Worm (Caenorhabditis elegans) whole organism, L3 larva: Measurements from ENCODE around the gene F09G2.2.

Experiments used
- R02D3.7 ChIP-seq: fragments of 150-350 bp; optimal IDR thresholded peaks from 2 replicates; lab custom pipeline; 2014; ENCODE audit warnings: missing biosample characterization, missing genetic modification characterization
- ceh-16 ChIP-seq: sonication (generic microtip); optimal IDR thresholded peaks from 2 replicates; lab custom pipeline; 2017; ENCODE audit warnings: missing biosample characterization, missing genetic modification characterization
- ceh-82 ChIP-seq: fragments of 150-350 bp; optimal IDR thresholded peaks from 2 replicates; lab custom pipeline; 2014; ENCODE audit warnings: missing biosample characterization, missing genetic modification characterization
- ceh-9 ChIP-seq: sonication (generic microtip); optimal IDR thresholded peaks from 2 replicates; lab custom pipeline; 2018; ENCODE audit warnings: missing biosample characterization, missing genetic modification characterization
- daf-12 ChIP-seq: fragments of 150-350 bp; optimal IDR thresholded peaks from 2 replicates; lab custom pipeline; 2014; ENCODE audit warnings: missing biosample characterization, missing genetic modification reagents, missing genetic modification characterization
- egl-27 ChIP-seq: sonication (generic microtip); optimal IDR thresholded peaks from 4 replicates; lab custom pipeline; 2017; ENCODE audit warnings: missing biosample characterization, missing genetic modification reagents, missing genetic modification characterization
- egl-5 ChIP-seq: fragments of 150-350 bp; optimal IDR thresholded peaks from 2 replicates; lab custom pipeline; 2017; ENCODE audit warnings: missing biosample characterization, missing genetic modification reagents, missing genetic modification characterization, inconsistent platforms
- elt-1 ChIP-seq: fragments of 150-350 bp; optimal IDR thresholded peaks from 2 replicates; lab custom pipeline; 2014; ENCODE audit warnings: missing biosample characterization, missing genetic modification characterization
- elt-2 ChIP-seq: sonication (generic microtip); optimal IDR thresholded peaks from 2 replicates; lab custom pipeline; 2016; ENCODE audit warnings: missing genetic modification reagents, mild to moderate bottlenecking, missing genetic modification characterization, missing compliant biosample characterization
- elt-3 ChIP-seq, 3 experiments: fragments of 150-350 bp in 1 of 3; sonication (generic microtip) in 2 of 3; optimal IDR thresholded peaks; 2 replicates in 2 of 3; 4 replicates in 1 of 3; lab custom pipeline; 2014 to 2017; ENCODE audit warnings: missing biosample characterization in 3 of 3, missing genetic modification characterization in 3 of 3
- eor-1 ChIP-seq, 2 experiments: fragments of 150-350 bp; optimal IDR thresholded peaks; 2 replicates each; lab custom pipeline; 2014 to 2018; ENCODE audit warnings: missing biosample characterization in 2 of 2, missing genetic modification characterization in 2 of 2
- fkh-10 ChIP-seq: sonication (generic microtip); optimal IDR thresholded peaks from 2 replicates; lab custom pipeline; 2017; ENCODE audit warnings: missing biosample characterization, missing genetic modification reagents, missing genetic modification characterization
- fos-1 ChIP-seq: fragments of 150-350 bp; optimal IDR thresholded peaks from 2 replicates; lab custom pipeline; 2014; ENCODE audit warnings: missing biosample characterization, missing genetic modification characterization
- jun-1 ChIP-seq: fragments of 150-350 bp; optimal IDR thresholded peaks from 2 replicates; lab custom pipeline; 2014; ENCODE audit warnings: missing biosample characterization, missing genetic modification reagents, missing genetic modification characterization
- lin-15B ChIP-seq: fragments of 150-350 bp; optimal IDR thresholded peaks from 2 replicates; lab custom pipeline; 2014; ENCODE audit warnings: missing biosample characterization, missing genetic modification characterization
- lin-39 ChIP-seq: fragments of 150-350 bp; optimal IDR thresholded peaks from 2 replicates; lab custom pipeline; 2018; ENCODE audit warnings: missing biosample characterization, missing genetic modification reagents, missing genetic modification characterization
- lsy-12 ChIP-seq: sonication (generic microtip); optimal IDR thresholded peaks from 2 replicates; lab custom pipeline; 2016; ENCODE audit warnings: mild to moderate bottlenecking, missing genetic modification characterization, missing compliant biosample characterization
- nfya-1 ChIP-seq: sonication (generic microtip); optimal IDR thresholded peaks from 2 replicates; lab custom pipeline; 2017; ENCODE audit warnings: missing genetic modification characterization, mild to moderate bottlenecking, missing compliant biosample characterization, antibody characterized with exemption, moderate library complexity; ENCODE audit not compliant: insufficient read depth
- nhr-11 ChIP-seq: fragments of 150-350 bp; optimal IDR thresholded peaks from 2 replicates; lab custom pipeline; 2014; ENCODE audit warnings: missing biosample characterization, missing genetic modification characterization
- nhr-12 ChIP-seq: fragments of 150-350 bp; optimal IDR thresholded peaks from 2 replicates; lab custom pipeline; 2014; ENCODE audit warnings: missing biosample characterization, missing genetic modification characterization
- nhr-237 ChIP-seq: fragments of 150-350 bp; optimal IDR thresholded peaks from 2 replicates; lab custom pipeline; 2014; ENCODE audit warnings: missing biosample characterization, missing genetic modification characterization
- nhr-25 ChIP-seq: sonication (generic microtip); optimal IDR thresholded peaks from 2 replicates; lab custom pipeline; 2017; ENCODE audit warnings: missing biosample characterization, missing genetic modification characterization
- nhr-28 ChIP-seq: fragments of 150-350 bp; optimal IDR thresholded peaks from 2 replicates; lab custom pipeline; 2014; ENCODE audit warnings: missing biosample characterization, missing genetic modification characterization
- nhr-43 ChIP-seq: sonication (generic microtip); optimal IDR thresholded peaks from 2 replicates; lab custom pipeline; 2016; ENCODE audit warnings: mild to moderate bottlenecking, missing genetic modification characterization, missing compliant biosample characterization; ENCODE audit not compliant: poor library complexity, severe bottlenecking
- nhr-67 ChIP-seq: fragments of 150-350 bp; optimal IDR thresholded peaks from 2 replicates; lab custom pipeline; 2014; ENCODE audit warnings: missing biosample characterization, missing genetic modification characterization
- nhr-76 ChIP-seq: fragments of 150-350 bp; sonication (generic microtip); optimal IDR thresholded peaks from 5 replicates; lab custom pipeline; 2014; ENCODE audit warnings: missing biosample characterization, missing genetic modification characterization
- pha-4 ChIP-seq: fragments of 150-350 bp; optimal IDR thresholded peaks from 2 replicates; lab custom pipeline; 2014; ENCODE audit warnings: missing biosample characterization, missing genetic modification reagents, missing genetic modification characterization
- pqm-1 ChIP-seq: fragments of 150-350 bp; optimal IDR thresholded peaks from 2 replicates; lab custom pipeline; 2017; ENCODE audit warnings: missing biosample characterization, missing genetic modification characterization, inconsistent platforms
- sea-2 ChIP-seq: fragments of 150-350 bp; sonication (generic microtip); optimal IDR thresholded peaks from 4 replicates; lab custom pipeline; 2014; ENCODE audit warnings: missing biosample characterization, missing genetic modification reagents, missing genetic modification characterization
- skn-1 ChIP-seq: fragments of 150-350 bp; optimal IDR thresholded peaks from 2 replicates; lab custom pipeline; 2014; ENCODE audit warnings: missing biosample characterization, missing genetic modification characterization
- tbx-2 ChIP-seq: sonication (generic microtip); optimal IDR thresholded peaks from 2 replicates; lab custom pipeline; 2016; ENCODE audit warnings: mild to moderate bottlenecking, missing genetic modification characterization, missing compliant biosample characterization
- unc-39 ChIP-seq: sonication (generic microtip); optimal IDR thresholded peaks from 4 replicates; lab custom pipeline; 2017; ENCODE audit warnings: missing biosample characterization, missing genetic modification characterization
- unc-62 ChIP-seq: fragments of 150-350 bp; sonication (generic microtip); optimal IDR thresholded peaks from 4 replicates; lab custom pipeline; 2014; ENCODE audit warnings: missing biosample characterization, missing genetic modification reagents, missing genetic modification characterization
- zag-1 ChIP-seq: fragments of 150-350 bp; optimal IDR thresholded peaks from 2 replicates; lab custom pipeline; 2014; ENCODE audit warnings: missing biosample characterization, missing genetic modification characterization
- ztf-11 ChIP-seq: fragments of 150-350 bp; optimal IDR thresholded peaks from 2 replicates; lab custom pipeline; 2014; ENCODE audit warnings: missing biosample characterization, missing genetic modification characterization
- ztf-4 ChIP-seq: fragments of 150-350 bp; optimal IDR thresholded peaks from 2 replicates; lab custom pipeline; 2014; ENCODE audit warnings: missing biosample characterization, missing genetic modification characterization

The F09G2.2 gene

DNA sequence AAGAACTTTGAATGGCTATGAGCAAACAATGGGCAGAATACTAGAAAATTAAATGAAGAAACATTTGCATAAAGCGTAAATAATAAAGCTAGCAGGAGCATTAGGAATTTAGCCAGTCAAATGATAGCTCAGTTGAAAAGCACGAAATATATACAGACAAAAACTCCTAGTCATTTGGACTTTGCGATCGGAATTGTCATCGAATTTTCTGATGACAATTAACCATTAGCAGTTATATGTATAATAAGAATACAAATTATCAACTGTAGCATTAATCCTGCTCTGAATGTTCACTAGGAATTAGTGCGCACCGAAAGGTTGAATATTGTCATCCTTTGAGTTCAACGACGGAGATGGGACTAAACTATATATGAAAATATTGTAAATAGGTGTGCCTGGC is 49.3 kb upstream of the F09G2.2 start, which contains the start of gene ugt-38:
TSS of gene ugt-38 (minus strand) at position 101 of the 400 bp plus-strand sequence.
- TF ChIP-seq egl-27 (tag; lab: Kevin White, UChicago), result no peak
- TF ChIP-seq skn-1, result no peak
- no peak for TF ChIP-seq ztf-11 (tag; lab: Kevin White, UChicago)
- TF ChIP-seq zag-1, result no peak
- TF ChIP-seq nhr-25, result no peak
- no peak for TF ChIP-seq tbx-2 (tag; lab: Kevin White, UChicago)
- TF ChIP-seq elt-3 (tag; optimal IDR thresholded peaks at IDR 0.05; lab: Kevin White, UChicago), result no peak
- TF ChIP-seq nhr-67, result no peak
- TF ChIP-seq pqm-1 (tag; lab: Kevin White, UChicago), result no peak
- TF ChIP-seq, all 47 proteins: peak for 0

DNA sequence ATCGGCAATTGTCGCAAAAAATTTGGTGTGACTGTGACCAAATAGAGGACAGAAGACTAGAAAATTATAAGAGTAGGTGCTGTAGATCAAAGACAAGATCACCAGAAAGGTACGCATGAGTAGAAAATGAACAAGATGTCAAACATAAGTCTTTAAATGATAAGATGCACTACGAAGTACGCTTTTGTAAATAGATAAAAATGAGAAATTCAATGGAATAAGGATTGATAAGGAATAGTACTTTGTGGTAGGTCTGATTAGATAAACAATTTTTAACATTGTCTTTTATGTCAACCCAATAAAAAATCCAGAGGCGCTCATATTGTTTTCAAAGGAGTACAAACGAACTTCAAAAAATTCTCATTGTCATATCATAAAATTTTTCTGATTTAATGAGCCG is 46.1 kb upstream of the F09G2.2 start, which contains the start of gene F10D2.8:
TSS of gene F10D2.8 (minus strand) at position 145 of the 400 bp plus-strand sequence.
- TF ChIP-seq elt-2 (tag; lab: Kevin White, UChicago) (peak; percentile 89), nhr-237 (tag; lab: Kevin White, UChicago) (no peak), nhr-28 (tag; lab: Kevin White, UChicago) (no peak), zag-1 (no peak), ceh-9 (tag; lab: Kevin White, UChicago) (no peak), nhr-12 (tag; lab: Kevin White, UChicago) (no peak), tbx-2 (tag; lab: Kevin White, UChicago) (no peak), lsy-12 (no peak), elt-1 (tag; lab: Kevin White, UChicago) (no peak), unc-39 (no peak), nhr-11 (no peak), lin-15B (tag; lab: Kevin White, UChicago) (no peak), pqm-1 (tag; lab: Kevin White, UChicago) (peak; percentile 95), ceh-82 (tag; lab: Kevin White, UChicago) (no peak), jun-1 (tag; lab: Kevin White, UChicago) (peak; percentile 21), ztf-11 (tag; lab: Kevin White, UChicago) (no peak), sea-2 (GFP tag; lab: Kevin White, UChicago) (no peak), R02D3.7 (no peak), egl-5 (tag; lab: Kevin White, UChicago) (no peak), daf-12 (tag; lab: Kevin White, UChicago) (no peak), lin-39 (tag; lab: Kevin White, UChicago) (no peak), pha-4 (tag; lab: Kevin White, UChicago) (peak; percentile 35)

DNA sequence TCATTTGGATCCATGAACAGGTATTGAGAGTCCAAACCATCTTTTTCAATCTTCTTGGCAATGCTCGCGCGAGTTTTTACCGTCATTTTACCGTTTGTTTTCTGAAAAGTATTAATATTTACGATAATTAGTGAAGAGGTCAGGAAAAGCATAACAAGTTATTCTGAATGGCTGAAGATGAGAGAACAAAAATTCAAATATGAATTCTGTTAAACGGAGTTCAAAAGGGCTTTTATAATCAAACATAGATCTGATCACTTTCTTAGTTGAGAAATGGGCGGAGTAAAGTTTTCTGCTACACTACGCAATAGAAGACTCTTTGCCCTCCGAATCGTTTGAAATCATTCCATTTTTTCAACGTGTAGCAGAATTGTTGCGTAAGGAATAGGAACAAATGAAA is 43.7 kb upstream of the F09G2.2 start, which contains the start of gene fat-7:
TSS of gene fat-7 (minus strand) at position 101 of the 400 bp plus-strand sequence.
- no peak for TF ChIP-seq sea-2 (GFP tag; lab: Kevin White, UChicago)

DNA sequence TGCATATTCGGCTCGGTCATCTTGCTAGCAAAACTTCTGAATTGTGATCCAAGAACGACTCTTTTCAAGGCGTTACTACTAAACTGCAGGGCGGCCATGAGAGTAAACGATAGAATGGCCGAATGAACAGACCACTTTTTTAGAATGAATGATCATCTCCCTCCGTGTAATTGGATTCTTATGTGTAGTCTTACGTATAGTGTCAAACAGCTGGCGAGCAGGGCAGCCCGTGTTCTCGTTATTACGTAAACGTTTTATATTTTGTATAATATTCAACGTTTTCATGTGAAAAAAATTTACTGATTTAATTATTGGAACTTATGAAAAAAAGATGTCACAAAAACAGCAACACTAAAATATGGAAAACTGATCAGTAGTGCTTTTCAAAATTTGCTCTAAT is 40.6 kb upstream of the F09G2.2 start, which contains the start of gene F10D2.10:
TSS of gene F10D2.10 (minus strand) at position 101 of the 400 bp plus-strand sequence.
- no peak for TF ChIP-seq nhr-67
- no peak for TF ChIP-seq nhr-12 (tag; lab: Kevin White, UChicago)
- no peak for TF ChIP-seq jun-1 (tag; lab: Kevin White, UChicago)
- no peak for TF ChIP-seq ztf-4 (tag; lab: Kevin White, UChicago)
- TF ChIP-seq nhr-11, result no peak
- TF ChIP-seq nhr-76 (tag; lab: Kevin White, UChicago), result no peak
- no peak for TF ChIP-seq pha-4 (tag; lab: Kevin White, UChicago)
- TF ChIP-seq fkh-10 (GFP tag; lab: Kevin White, UChicago), result no peak
- no peak for TF ChIP-seq nfya-1
- TF ChIP-seq ztf-11 (tag; lab: Kevin White, UChicago), result no peak
- no peak for TF ChIP-seq elt-3 (tag; optimal IDR thresholded peaks at IDR 0.05; lab: Kevin White, UChicago)
- TF ChIP-seq nhr-43 (tag; lab: Kevin White, UChicago), result no peak
- TF ChIP-seq unc-62 (GFP tag; lab: Kevin White, UChicago), result no peak
- TF ChIP-seq eor-1 (tag; optimal IDR thresholded peaks at IDR 0.05; lab: Kevin White, UChicago), result no peak
- no peak for TF ChIP-seq ceh-16 (tag; lab: Kevin White, UChicago)
- no peak for TF ChIP-seq fos-1 (tag; lab: Kevin White, UChicago)
